Fruit fly (Drosophila melanogaster): ENCODE data around the gene Cyp6d5.

Gene Cyp6d5

DNA sequence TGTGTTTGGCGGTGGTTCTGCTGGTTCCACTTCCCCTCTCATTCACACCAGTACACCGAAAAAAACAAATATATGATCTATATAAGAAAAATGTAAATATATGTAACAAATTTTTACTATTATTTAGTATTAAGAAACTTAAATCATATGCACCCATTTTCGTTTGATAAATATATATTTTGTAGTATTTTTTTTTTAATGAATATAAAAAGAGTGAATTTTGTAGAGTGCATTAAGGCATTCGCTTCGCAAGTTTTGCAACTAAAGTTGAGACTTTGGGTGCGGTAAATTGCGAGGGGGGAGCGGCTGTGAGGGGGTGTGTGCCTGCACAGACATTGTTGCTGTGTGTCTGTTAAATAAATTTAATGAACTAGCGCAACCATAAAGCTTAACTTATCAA is 21.5 kb upstream of the Cyp6d5 start (continued):
- TF ChIP-seq CG15696 (tag; optimal IDR thresholded peaks at IDR 0.05) (peak; percentile 54), CG18599 (GFP tag; optimal IDR thresholded peaks at IDR 0.05) (peak; percentile 20), Oli (tag; optimal IDR thresholded peaks at IDR 0.05) (peak; percentile 5), CG10565 (GFP tag; optimal IDR thresholded peaks at IDR 0.05) (no peak), Bteb2 (GFP tag; optimal IDR thresholded peaks at IDR 0.05) (no peak), Sox102F (GFP tag; optimal IDR thresholded peaks at IDR 0.05) (no peak), CG32767 (GFP tag; IDR thresholded peaks at IDR 0.05) (0 out of 2 replicates have a peak, but pooled peaks have one; percentile 27), klu (GFP tag; IDR thresholded peaks at IDR 0.05) (no peak), CG17829 (tag; optimal IDR thresholded peaks at IDR 0.05) (no peak), zfh1 (GFP tag; IDR thresholded peaks at IDR 0.05) (no peak), CG1603 (tag; optimal IDR thresholded peaks at IDR 0.05) (no peak), vnd (GFP tag; IDR thresholded peaks at IDR 0.05; ENCODE audit: partially characterized antibody) (no peak), sug (tag; optimal IDR thresholded peaks at IDR 0.05) (no peak), Dref (GFP tag; IDR thresholded peaks at IDR 0.05) (no peak), hkb (optimal IDR thresholded peaks at IDR 0.05) (no peak), hkb (GFP tag; IDR thresholded peaks at IDR 0.05) (peak; percentile 41), Sry-β (GFP tag; optimal IDR thresholded peaks at IDR 0.05) (no peak), CG8359 (GFP tag; optimal IDR thresholded peaks at IDR 0.05; ENCODE audit: borderline replicate concordance) (no peak), odd (GFP tag; optimal IDR thresholded peaks at IDR 0.05) (no peak), CG17186 (GFP tag; optimal IDR thresholded peaks at IDR 0.05) (no peak), CG17359 (tag; optimal IDR thresholded peaks at IDR 0.05) (peak; percentile 37), CG12299 (tag; optimal IDR thresholded peaks at IDR 0.05) (no peak), vfl (GFP tag; optimal IDR thresholded peaks at IDR 0.05) (no peak), Six4 (GFP tag; optimal IDR thresholded peaks at IDR 0.05) (peak; percentile 21), CG2712 (tag; optimal IDR thresholded peaks at IDR 0.05) (no peak), CG11504 (tag; optimal IDR thresholded peaks at IDR 0.05) (peak; percentile 65), TFAM (GFP tag; optimal IDR thresholded peaks at IDR 0.05) (no peak), Xrp1 (GFP tag; IDR thresholded peaks at IDR 0.05) (peak; percentile 59), CG18619 (GFP tag; optimal IDR thresholded peaks at IDR 0.05) (no peak), Sox100B (GFP tag; optimal IDR thresholded peaks at IDR 0.05) (peak; percentile 25), CG12071 (GFP tag; optimal IDR thresholded peaks at IDR 0.05) (no peak), C15 (GFP tag; IDR thresholded peaks at IDR 0.05) (no peak), CG9797 (GFP tag; optimal IDR thresholded peaks at IDR 0.05) (no peak), ttk (GFP tag; IDR thresholded peaks at IDR 0.05) (no peak), oc (tag; optimal IDR thresholded peaks at IDR 0.05) (no peak), CG3065 (GFP tag; optimal IDR thresholded peaks at IDR 0.05) (no peak), ac (GFP tag; optimal IDR thresholded peaks at IDR 0.05) (no peak), CG8290 (GFP tag; optimal IDR thresholded peaks at IDR 0.05) (no peak), CG8290 (tag; optimal IDR thresholded peaks at IDR 0.05) (no peak), CG2875 (GFP tag; optimal IDR thresholded peaks at IDR 0.05) (no peak), CG10267 (tag; optimal IDR thresholded peaks at IDR 0.05) (peak; percentile 45), grau (tag; optimal IDR thresholded peaks at IDR 0.05) (no peak), Max (GFP tag; optimal IDR thresholded peaks at IDR 0.05) (no peak), nom (GFP tag; optimal IDR thresholded peaks at IDR 0.05) (peak; percentile 87), salm (tag; optimal IDR thresholded peaks at IDR 0.05) (no peak), CG6175 (GFP tag; IDR thresholded peaks at IDR 0.05) (no peak), dmrt11E (tag; optimal IDR thresholded peaks at IDR 0.05) (peak; percentile 31), mld (GFP tag; IDR thresholded peaks at IDR 0.05; ENCODE audit: partially characterized antibody) (no peak), CG3995 (GFP tag; optimal IDR thresholded peaks at IDR 0.05) (no peak), Mrtf (GFP tag; IDR thresholded peaks at IDR 0.05) (no peak), Ets97D (GFP tag; optimal IDR thresholded peaks at IDR 0.05) (no peak), Ada2b (GFP tag; IDR thresholded peaks at IDR 0.05) (0 out of 2 replicates have a peak, but pooled peaks have one; percentile 15)

All from whole organism, embryonic.